Fruit fly (Drosophila melanogaster) whole organism, embryonic: ENCODE data around the gene RpS29.

Source experiments
- Atf6 ChIP-seq: fragments of 200-800 bp; sonication (Bioruptor generic); IDR thresholded peaks from 2 replicates; pipeline ENCODE4 v1.3.6; 2022; ENCODE audit warnings: missing biosample characterization, missing genetic modification characterization
- BEAF-32 ChIP-seq: fragments of 200-800 bp; sonication (Bioruptor generic); optimal IDR thresholded peaks from 3 replicates; lab custom pipeline; 2017; ENCODE audit warnings: missing biosample characterization, missing genetic modification characterization, mild to moderate bottlenecking, moderate library complexity, missing genetic modification reagents
- Bgb ChIP-seq: fragments of 200-800 bp; sonication (Bioruptor generic); IDR thresholded peaks from 2 replicates; pipeline ENCODE4 v1.3.6; 2022; ENCODE audit warnings: missing biosample characterization, missing genetic modification characterization; ENCODE audit not compliant: partially characterized antibody
- CG10274 ChIP-seq: fragments of 200-800 bp; sonication (Bioruptor generic); optimal IDR thresholded peaks from 3 replicates; lab custom pipeline; 2017; ENCODE audit warnings: missing biosample characterization, mild to moderate bottlenecking, missing genetic modification characterization
- CG10321 ChIP-seq: fragments of 200-800 bp; sonication (Bioruptor generic); IDR thresholded peaks from 2 replicates; pipeline ENCODE4 v1.3.6; 2022; ENCODE audit warnings: missing biosample characterization, missing genetic modification characterization
- CG10654 ChIP-seq: fragments of 200-800 bp; sonication (Bioruptor generic); optimal IDR thresholded peaks from 2 replicates; lab custom pipeline; 2016; ENCODE audit warnings: missing biosample characterization, missing genetic modification characterization
- CG11093 ChIP-seq: fragments of 200-800 bp; sonication (Bioruptor generic); IDR thresholded peaks from 3 replicates; pipeline ENCODE4 v1.3.6; 2022; ENCODE audit warnings: missing biosample characterization, missing genetic modification characterization
- CG12219 ChIP-seq: fragments of 200-800 bp; sonication (Bioruptor generic); optimal IDR thresholded peaks from 3 replicates; lab custom pipeline; 2018; ENCODE audit warnings: missing biosample characterization, mild to moderate bottlenecking, missing genetic modification characterization
- CG13894 ChIP-seq: fragments of 200-800 bp; sonication (Bioruptor generic); optimal IDR thresholded peaks from 3 replicates; lab custom pipeline; 2018; ENCODE audit warnings: missing biosample characterization, mild to moderate bottlenecking, missing genetic modification characterization, moderate library complexity
- CG15696 ChIP-seq: fragments of 200-800 bp; sonication (Bioruptor generic); optimal IDR thresholded peaks from 2 replicates; lab custom pipeline; 2019; ENCODE audit warnings: missing biosample characterization, mild to moderate bottlenecking, missing genetic modification characterization, moderate library complexity
- CG32772 ChIP-seq: fragments of 200-800 bp; sonication (Bioruptor generic); IDR thresholded peaks from 2 replicates; pipeline ENCODE4 v1.3.6; 2022; ENCODE audit warnings: missing biosample characterization, missing genetic modification characterization
- CG4617 ChIP-seq: fragments of 200-800 bp; sonication (Bioruptor generic); optimal IDR thresholded peaks from 3 replicates; lab custom pipeline; 2016; ENCODE audit warnings: missing biosample characterization, missing genetic modification characterization, borderline replicate concordance
- CG4854 ChIP-seq: fragments of 200-800 bp; sonication (Bioruptor generic); optimal IDR thresholded peaks from 2 replicates; lab custom pipeline; 2016; ENCODE audit warnings: missing biosample characterization, missing genetic modification characterization, inconsistent platforms
- CG7786 ChIP-seq: fragments of 200-800 bp; sonication (Bioruptor generic); optimal IDR thresholded peaks from 2 replicates; lab custom pipeline; 2016; ENCODE audit warnings: missing biosample characterization, missing genetic modification characterization
- CG8388 ChIP-seq: fragments of 200-800 bp; sonication (Bioruptor generic); optimal IDR thresholded peaks from 2 replicates; lab custom pipeline; 2019; ENCODE audit warnings: missing biosample characterization, mild to moderate bottlenecking, missing genetic modification characterization, moderate library complexity
- CG9727 ChIP-seq: fragments of 200-800 bp; sonication (Bioruptor generic); optimal IDR thresholded peaks from 3 replicates; lab custom pipeline; 2017; ENCODE audit warnings: missing biosample characterization, mild to moderate bottlenecking, missing genetic modification characterization
- CG9797 ChIP-seq: fragments of 200-800 bp; sonication (Bioruptor generic); optimal IDR thresholded peaks from 3 replicates; lab custom pipeline; 2018; ENCODE audit warnings: missing biosample characterization, mild to moderate bottlenecking, missing genetic modification characterization
- CG9876 ChIP-seq: fragments of 200-800 bp; sonication (Bioruptor generic); optimal IDR thresholded peaks from 2 replicates; lab custom pipeline; 2016; ENCODE audit warnings: missing biosample characterization, missing genetic modification characterization
- Dip2 ChIP-seq: fragments of 200-800 bp; sonication (Bioruptor generic); IDR thresholded peaks from 2 replicates; pipeline ENCODE4 v1.3.6; 2022; ENCODE audit warnings: missing biosample characterization, missing genetic modification characterization
- Doc3 ChIP-seq: fragments of 200-800 bp; sonication (Bioruptor generic); IDR thresholded peaks from 3 replicates; pipeline ENCODE4 v1.3.6; 2022; ENCODE audit warnings: missing biosample characterization, missing genetic modification characterization; ENCODE audit not compliant: partially characterized antibody
- Dref ChIP-seq: fragments of 200-800 bp; sonication (Bioruptor generic); IDR thresholded peaks from 2 replicates; pipeline ENCODE4 v1.3.6; 2022; ENCODE audit warnings: missing biosample characterization, missing genetic modification characterization
- E2f2 ChIP-seq: fragments of 200-800 bp; sonication (Bioruptor generic); IDR thresholded peaks from 2 replicates; pipeline ENCODE4 v1.3.6; 2022; ENCODE audit warnings: missing biosample characterization, missing genetic modification characterization
- Lpt ChIP-seq: fragments of >200 bp; optimal IDR thresholded peaks from 2 replicates; lab custom pipeline; 2018; ENCODE audit warnings: missing biosample characterization, missing genetic modification characterization
- MBD-R2 ChIP-seq: fragments of 200-800 bp; sonication (Bioruptor generic); IDR thresholded peaks from 2 replicates; pipeline ENCODE4 v1.3.6; 2022; ENCODE audit warnings: missing biosample characterization, missing genetic modification characterization
- MESR4 ChIP-seq: fragments of 200-800 bp; sonication (Bioruptor generic); optimal IDR thresholded peaks from 2 replicates; lab custom pipeline; 2018; ENCODE audit warnings: missing biosample characterization, mild to moderate bottlenecking, missing genetic modification characterization, moderate library complexity
- Oaz ChIP-seq: fragments of 200-800 bp; sonication (Bioruptor generic); IDR thresholded peaks from 2 replicates; pipeline ENCODE4 v1.3.6; 2022; ENCODE audit warnings: missing biosample characterization, missing genetic modification characterization
- Scr ChIP-seq: fragments of 200-800 bp; sonication (Bioruptor generic); IDR thresholded peaks from 2 replicates; pipeline ENCODE4 v1.3.6; 2022; ENCODE audit warnings: missing biosample characterization, missing genetic modification characterization; ENCODE audit not compliant: partially characterized antibody
- Sox102F ChIP-seq: fragments of 200-800 bp; sonication (Bioruptor generic); optimal IDR thresholded peaks from 2 replicates; lab custom pipeline; 2018; ENCODE audit warnings: missing biosample characterization, mild to moderate bottlenecking, missing genetic modification characterization, moderate library complexity
- Sry-δ ChIP-seq: fragments of 200-800 bp; sonication (Bioruptor generic); optimal IDR thresholded peaks from 2 replicates; lab custom pipeline; 2016; ENCODE audit warnings: missing biosample characterization, missing genetic modification characterization
- Usf ChIP-seq: fragments of 200-800 bp; sonication (Bioruptor generic); optimal IDR thresholded peaks from 2 replicates; lab custom pipeline; 2017; ENCODE audit warnings: missing genotype, missing biosample characterization, missing genetic modification characterization
- ab ChIP-seq: fragments of 200-800 bp; sonication (Bioruptor generic); optimal IDR thresholded peaks from 2 replicates; lab custom pipeline; 2016; ENCODE audit warnings: missing biosample characterization, missing genetic modification characterization
- abd-A ChIP-seq: fragments of 200-800 bp; sonication (Bioruptor generic); optimal IDR thresholded peaks from 3 replicates; lab custom pipeline; 2019; ENCODE audit warnings: missing biosample characterization, mild to moderate bottlenecking, missing genetic modification characterization, moderate library complexity
- bsh ChIP-seq, 2 experiments: fragments of 200-800 bp; sonication (Bioruptor generic); optimal IDR thresholded peaks; 2 replicates each; lab custom pipeline; 2017 to 2018; ENCODE audit warnings: mild to moderate bottlenecking in 2 of 2, missing biosample characterization in 2 of 2, missing genetic modification characterization in 2 of 2, moderate library complexity in 1 of 2
- ci ChIP-seq: fragments of 200-800 bp; sonication (Bioruptor generic); IDR thresholded peaks from 3 replicates; pipeline ENCODE4 v1.3.6; 2022; ENCODE audit warnings: missing biosample characterization, missing genetic modification characterization
- dmrt99B ChIP-seq: fragments of 200-800 bp; sonication (Bioruptor generic); optimal IDR thresholded peaks from 2 replicates; lab custom pipeline; 2018; ENCODE audit warnings: missing biosample characterization, mild to moderate bottlenecking, missing genetic modification characterization, moderate library complexity
- en ChIP-seq: fragments of 200-800 bp; sonication (Bioruptor generic); optimal IDR thresholded peaks from 2 replicates; lab custom pipeline; 2016; ENCODE audit warnings: missing biosample characterization, missing genetic modification characterization
- fd96Cb ChIP-seq: fragments of 200-800 bp; sonication (Bioruptor generic); optimal IDR thresholded peaks from 2 replicates; lab custom pipeline; 2018; ENCODE audit warnings: missing biosample characterization, mild to moderate bottlenecking, missing genetic modification characterization, moderate library complexity
- gce ChIP-seq: fragments of 200-800 bp; sonication (Bioruptor generic); IDR thresholded peaks from 3 replicates; pipeline ENCODE4 v1.3.6; 2022; ENCODE audit warnings: missing biosample characterization, missing genetic modification characterization
- gfzf ChIP-seq: fragments of 200-800 bp; sonication (Bioruptor generic); optimal IDR thresholded peaks from 2 replicates; lab custom pipeline; 2016; ENCODE audit warnings: missing biosample characterization, mild to moderate bottlenecking, missing genetic modification characterization, moderate library complexity
- hb ChIP-seq: fragments of 200-800 bp; sonication (Bioruptor generic); IDR thresholded peaks from 3 replicates; pipeline ENCODE4 v1.3.6; 2022; ENCODE audit warnings: missing biosample characterization, missing genetic modification characterization; ENCODE audit not compliant: partially characterized antibody
- her ChIP-seq: fragments of 200-800 bp; sonication (Bioruptor generic); optimal IDR thresholded peaks from 2 replicates; lab custom pipeline; 2016; ENCODE audit warnings: missing biosample characterization, missing genetic modification characterization
- kah ChIP-seq: fragments of 200-800 bp; sonication (Bioruptor generic); optimal IDR thresholded peaks from 2 replicates; lab custom pipeline; 2018; ENCODE audit warnings: missing biosample characterization, mild to moderate bottlenecking, missing genetic modification characterization
- lab ChIP-seq: fragments of 200-800 bp; sonication (Bioruptor generic); optimal IDR thresholded peaks from 3 replicates; lab custom pipeline; 2017; ENCODE audit warnings: missing biosample characterization, missing genetic modification characterization, mild to moderate bottlenecking, moderate library complexity, missing genetic modification reagents
- nerfin-1 ChIP-seq: fragments of 200-800 bp; sonication (Bioruptor generic); optimal IDR thresholded peaks from 3 replicates; lab custom pipeline; 2019; ENCODE audit warnings: missing biosample characterization, mild to moderate bottlenecking, missing genetic modification characterization, moderate library complexity
- odd ChIP-seq: fragments of 200-800 bp; sonication (Bioruptor generic); optimal IDR thresholded peaks from 2 replicates; lab custom pipeline; 2017; ENCODE audit warnings: missing biosample characterization, mild to moderate bottlenecking, missing genetic modification characterization
- pita ChIP-seq: fragments of 200-800 bp; sonication (Bioruptor generic); optimal IDR thresholded peaks from 2 replicates; lab custom pipeline; 2017; ENCODE audit warnings: missing biosample characterization, mild to moderate bottlenecking, missing genetic modification characterization
- slbo ChIP-seq: fragments of 200-800 bp; sonication (Bioruptor generic); IDR thresholded peaks from 2 replicates; pipeline ENCODE4 v1.3.6; 2022; ENCODE audit warnings: missing biosample characterization, missing genetic modification characterization
- so ChIP-seq: fragments of 200-800 bp; sonication (Bioruptor generic); IDR thresholded peaks from 3 replicates; pipeline ENCODE4 v1.3.6; 2022; ENCODE audit warnings: missing biosample characterization, missing genetic modification characterization
- usp ChIP-seq: fragments of >200 bp; optimal IDR thresholded peaks from 2 replicates; lab custom pipeline; 2017; ENCODE audit warnings: missing biosample characterization, missing genetic modification characterization
- vfl ChIP-seq: fragments of 200-800 bp; sonication (Bioruptor generic); optimal IDR thresholded peaks from 2 replicates; lab custom pipeline; 2016; ENCODE audit warnings: missing biosample characterization, missing genetic modification characterization

The RpS29 gene

dm6 chr3R:9747900-9748663 lies 29.8 kb upstream of the RpS29 start:
- TF ChIP-seq ab (no peak), en (GFP tag; lab: Kevin White, UChicago) (no peak), CG10321 (no peak), gfzf (GFP tag; lab: Kevin White, UChicago) (peak; percentile 85), Oaz (GFP tag; lab: Robert Waterston, UW) (no peak), Atf6 (GFP tag; lab: Robert Waterston, UW) (no peak), nerfin-1 (no peak), BEAF-32 (no peak), MBD-R2 (GFP tag; lab: Robert Waterston, UW) (peak; percentile 15; the same call in 1 of the 2 replicates), CG32772 (GFP tag; lab: Robert Waterston, UW) (no peak), CG13894 (no peak), MESR4 (GFP tag; lab: Kevin White, UChicago) (peak; percentile 60), CG10274 (GFP tag; lab: Kevin White, UChicago) (no peak), gce (no peak), lab (GFP tag; lab: Kevin White, UChicago) (no peak), Lpt (GFP tag; lab: Kevin White, UChicago) (no peak), usp (GFP tag; lab: Kevin White, UChicago) (no peak), CG8388 (no peak), pita (GFP tag; lab: Kevin White, UChicago) (no peak), CG9727 (GFP tag; lab: Kevin White, UChicago) (no peak), CG9797 (GFP tag; lab: Kevin White, UChicago) (peak; percentile 42), so (no peak), abd-A (tag; lab: Kevin White, UChicago) (no peak), CG10654 (GFP tag; lab: Kevin White, UChicago) (no peak), fd96Cb (tag; lab: Kevin White, UChicago) (no peak), hb (GFP tag; lab: Robert Waterston, UW) (no peak), Dref (GFP tag; lab: Robert Waterston, UW) (no peak), her (GFP tag; lab: Kevin White, UChicago) (no peak), Doc3 (no peak), E2f2 (GFP tag; lab: Robert Waterston, UW) (peak; percentile 80), Sry-δ (GFP tag; lab: Kevin White, UChicago) (no peak), CG9876 (GFP tag; lab: Kevin White, UChicago) (no peak), CG12219 (GFP tag; lab: Kevin White, UChicago) (no peak), CG11093 (GFP tag; lab: Robert Waterston, UW) (no peak), Scr (GFP tag; lab: Robert Waterston, UW) (no peak), vfl (no peak), kah (GFP tag; lab: Kevin White, UChicago) (no peak), CG15696 (tag; lab: Kevin White, UChicago) (no peak), odd (no peak), bsh (GFP tag; optimal IDR thresholded peaks at IDR 0.05; lab: Kevin White, UChicago) (no peak), slbo (GFP tag; lab: Robert Waterston, UW) (no peak), CG7786 (GFP tag; lab: Kevin White, UChicago) (no peak), dmrt99B (no peak), CG4617 (GFP tag; lab: Kevin White, UChicago) (peak; percentile 70), ci (GFP tag; lab: Robert Waterston, UW) (no peak), Bgb (no peak), Sox102F (GFP tag; lab: Kevin White, UChicago) (no peak), Usf (GFP tag; lab: Kevin White, UChicago) (no peak), CG4854 (no peak), Dip2 (GFP tag; lab: Robert Waterston, UW) (no peak)
